Worm (Caenorhabditis elegans): Measurements from ENCODE around the gene moa-1.

Gene moa-1

ce11 chrIII:1926456-1926855, 43.2 kb downstream of the moa-1 start (continued):
- peak; percentile 100 for TF ChIP-seq nhr-85 (tag)
- peak; percentile 70 to 85 for TF ChIP-seq lin-35 (GFP tag; optimal IDR thresholded peaks at IDR 0.05)
- TF ChIP-seq nhr-84 (tag; optimal IDR thresholded peaks at IDR 0.05) = no peak
- peak; percentile 97 for TF ChIP-seq jun-1 (tag; optimal IDR thresholded peaks at IDR 0.05)
- peak; percentile 71 for TF ChIP-seq elt-2 (tag; optimal IDR thresholded peaks at IDR 0.05)
- peak; percentile 86 for TF ChIP-seq mef-2 (tag; optimal IDR thresholded peaks at IDR 0.05)
- peak; percentile 90 to 97 for TF ChIP-seq egl-27 (tag; optimal IDR thresholded peaks at IDR 0.05)
- peak; percentile 98 for TF ChIP-seq nhr-47 (tag; optimal IDR thresholded peaks at IDR 0.05)
- TF ChIP-seq fkh-4 (tag; optimal IDR thresholded peaks at IDR 0.05; ENCODE audit: borderline replicate concordance) = peak; percentile 50
- no peak for TF ChIP-seq vab-15 (tag; optimal IDR thresholded peaks at IDR 0.05)
- no peak for TF ChIP-seq lir-3 (tag; optimal IDR thresholded peaks at IDR 0.05; ENCODE audit: poor library complexity)
- peak; percentile 95 for TF ChIP-seq grh-1 (GFP tag; IDR thresholded peaks at IDR 0.05)
- TF ChIP-seq elt-3 (tag; optimal IDR thresholded peaks at IDR 0.05) = peak in 3 of 6 experiments; percentile 80 to 89 (median 88)
- no peak for TF ChIP-seq tlp-1 (tag; optimal IDR thresholded peaks at IDR 0.05)
- TF ChIP-seq nhr-28 (tag; optimal IDR thresholded peaks at IDR 0.05) = no peak
- peak; percentile 91 for TF ChIP-seq ceh-8 (GFP tag; optimal IDR thresholded peaks at IDR 0.05)
- peak; percentile 34 for TF ChIP-seq F16B12.6 (tag; optimal IDR thresholded peaks at IDR 0.05)
- no peak for TF ChIP-seq unc-30 (tag; optimal IDR thresholded peaks at IDR 0.05)
- peak; percentile 85 to 91 (median 87) for TF ChIP-seq ceh-82 (tag; optimal IDR thresholded peaks at IDR 0.05)
- peak; percentile 65 for TF ChIP-seq unc-62 (GFP tag; optimal IDR thresholded peaks at IDR 0.05)
- TF ChIP-seq zag-1 (tag; optimal IDR thresholded peaks at IDR 0.05) = peak; percentile 25
- TF ChIP-seq ets-5 (GFP tag; IDR thresholded peaks at IDR 0.05) = no peak
- no peak for TF ChIP-seq ceh-63 (GFP tag; optimal IDR thresholded peaks at IDR 0.05)
- no peak for TF ChIP-seq Y116A8C.19 (tag; optimal IDR thresholded peaks at IDR 0.05; ENCODE audit: borderline replicate concordance)
- TF ChIP-seq unc-130 (tag; optimal IDR thresholded peaks at IDR 0.05) = peak; percentile 82
- TF ChIP-seq dpl-1 (GFP tag; optimal IDR thresholded peaks at IDR 0.05) = peak; percentile 55 to 57 (median 55)
- TF ChIP-seq nhr-237 (tag; optimal IDR thresholded peaks at IDR 0.05) = peak; percentile 48
- peak; percentile 69 for TF ChIP-seq nhr-77 (tag; optimal IDR thresholded peaks at IDR 0.05)
- peak; percentile 78 for TF ChIP-seq isw-1 (GFP tag; IDR thresholded peaks at IDR 0.05)
- peak; percentile 54; the same call in 1 of the 2 replicates for TF ChIP-seq unc-98 (GFP tag; IDR thresholded peaks at IDR 0.05)
- no peak for TF ChIP-seq pqm-1 (tag; optimal IDR thresholded peaks at IDR 0.05)
- TF ChIP-seq C04F5.9 (tag; optimal IDR thresholded peaks at IDR 0.05) = no peak
- TF ChIP-seq nhr-90 (tag; optimal IDR thresholded peaks at IDR 0.05; ENCODE audit: poor library complexity) = peak; percentile 96
- TF ChIP-seq ceh-90 (tag; optimal IDR thresholded peaks at IDR 0.05) = no peak

ce11 chrIII:1925786-1926185, 43.9 kb downstream of the moa-1 start:
- TF ChIP-seq skn-1 (tag; optimal IDR thresholded peaks at IDR 0.05) (no peak), efl-1 (optimal IDR thresholded peaks at IDR 0.05) (no peak), efl-1 (GFP tag; optimal IDR thresholded peaks at IDR 0.05 in 1 of 2) (no peak), vab-15 (tag; optimal IDR thresholded peaks at IDR 0.05) (no peak), mep-1 (tag; optimal IDR thresholded peaks at IDR 0.05) (no peak)

ce11 chrIII:1925048-1925537, 44.6 kb downstream of the moa-1 start:
- TF ChIP-seq alr-1 (tag; optimal IDR thresholded peaks at IDR 0.05; ENCODE audit: borderline replicate concordance) (no peak), ztf-11 (tag; optimal IDR thresholded peaks at IDR 0.05) (peak in 1 of 2 experiments; percentile 89), sptf-1 (tag; optimal IDR thresholded peaks at IDR 0.05) (no peak), tbx-2 (tag; optimal IDR thresholded peaks at IDR 0.05) (peak; percentile 99), nhr-237 (tag; optimal IDR thresholded peaks at IDR 0.05) (peak; percentile 79), sup-37 (GFP tag; optimal IDR thresholded peaks at IDR 0.05) (peak; percentile 85), vab-15 (tag; optimal IDR thresholded peaks at IDR 0.05) (peak; percentile 71), egl-13 (tag; optimal IDR thresholded peaks at IDR 0.05) (peak; percentile 99), unc-98 (GFP tag; IDR thresholded peaks at IDR 0.05) (peak; percentile 22; the same call in 1 of the 2 replicates), fos-1 (tag; optimal IDR thresholded peaks at IDR 0.05) (peak; percentile 92), pag-3 (tag; optimal IDR thresholded peaks at IDR 0.05; ENCODE audit: borderline replicate concordance, insufficient read depth) (no peak), lin-35 (GFP tag; optimal IDR thresholded peaks at IDR 0.05) (peak; percentile 68 to 87), elt-3 (tag; optimal IDR thresholded peaks at IDR 0.05) (peak in 4 of 6 experiments; percentile 51 to 95 (median 72)), lin-39 (tag; optimal IDR thresholded peaks at IDR 0.05) (peak; percentile 89), nhr-76 (tag; optimal IDR thresholded peaks at IDR 0.05) (no peak), blmp-1 (tag; optimal IDR thresholded peaks at IDR 0.05) (peak; percentile 96), pqm-1 (tag; optimal IDR thresholded peaks at IDR 0.05) (peak; percentile 94), aha-1 (tag; optimal IDR thresholded peaks at IDR 0.05) (peak; percentile 89), nhr-12 (tag; optimal IDR thresholded peaks at IDR 0.05) (peak; percentile 6)
